Fruit fly (Drosophila melanogaster): ENCODE results near the gene Taf7.

The Taf7 gene

DNA sequence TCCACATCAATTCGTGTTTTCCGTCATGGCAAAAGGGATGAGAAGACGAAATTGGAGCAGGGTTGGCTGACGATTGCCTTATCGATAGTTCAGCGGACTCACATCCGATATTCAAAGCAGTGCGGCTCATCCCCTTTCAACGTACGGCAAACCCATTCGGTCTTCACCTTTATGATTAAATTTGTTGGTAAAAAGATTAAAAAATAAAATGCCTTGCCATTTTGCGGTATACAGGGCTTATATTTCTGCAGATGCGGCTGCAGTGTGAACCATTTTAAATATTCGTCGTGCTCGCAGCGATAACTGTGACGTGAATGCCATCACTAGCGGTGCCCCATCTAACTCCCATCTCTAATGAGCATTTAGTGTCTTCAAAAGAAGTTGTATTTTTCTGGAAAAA, at the start of gene Taf7, which contains the start of gene EMC1 (continued):
- TF ChIP-seq pb (GFP tag; optimal IDR thresholded peaks at IDR 0.05) (peak; percentile 35), CkIIα-i1 (GFP tag; IDR thresholded peaks at IDR 0.05) (no peak), sens (GFP tag) (no peak), CG5953 (GFP tag; IDR thresholded peaks at IDR 0.05) (no peak), Hsf (GFP tag; optimal IDR thresholded peaks at IDR 0.05) (peak; percentile 60), nom (GFP tag; optimal IDR thresholded peaks at IDR 0.05) (no peak), CG10431 (GFP tag; optimal IDR thresholded peaks at IDR 0.05) (no peak), kah (GFP tag; optimal IDR thresholded peaks at IDR 0.05) (no peak), Blimp-1 (GFP tag; optimal IDR thresholded peaks at IDR 0.05) (no peak), CG3847 (GFP tag; IDR thresholded peaks at IDR 0.05) (peak; percentile 39; the same call in 1 of the 2 replicates), CHES-1-like (GFP tag; optimal IDR thresholded peaks at IDR 0.05) (peak; percentile 75), Drgx (GFP tag; IDR thresholded peaks at IDR 0.05) (no peak), gem (tag; optimal IDR thresholded peaks at IDR 0.05) (no peak), CG4282 (GFP tag; optimal IDR thresholded peaks at IDR 0.05) (no peak), CG42726 (GFP tag; IDR thresholded peaks at IDR 0.05; ENCODE audit: partially characterized antibody) (peak; percentile 85), ab (GFP tag; optimal IDR thresholded peaks at IDR 0.05) (no peak), CG11247 (GFP tag; IDR thresholded peaks at IDR 0.05) (no peak), CG3726 (GFP tag; IDR thresholded peaks at IDR 0.05) (no peak), CoRest (tag; optimal IDR thresholded peaks at IDR 0.05) (peak; percentile 72), CG8359 (GFP tag; optimal IDR thresholded peaks at IDR 0.05; ENCODE audit: borderline replicate concordance) (no peak), CG12219 (GFP tag; optimal IDR thresholded peaks at IDR 0.05) (no peak), schlank (tag; optimal IDR thresholded peaks at IDR 0.05) (no peak), Xbp1 (GFP tag; optimal IDR thresholded peaks at IDR 0.05) (peak; percentile 56), Usf (GFP tag; optimal IDR thresholded peaks at IDR 0.05) (no peak), Tbp (GFP tag; optimal IDR thresholded peaks at IDR 0.05) (no peak), rib (GFP tag; IDR thresholded peaks at IDR 0.05) (no peak), sug (tag; optimal IDR thresholded peaks at IDR 0.05) (no peak), vfl (GFP tag; optimal IDR thresholded peaks at IDR 0.05) (peak; percentile 9), gcm (GFP tag; optimal IDR thresholded peaks at IDR 0.05) (no peak), Stat92E (GFP tag; optimal IDR thresholded peaks at IDR 0.05) (peak in 1 of 3 experiments; percentile 29), CG5180 (GFP tag; optimal IDR thresholded peaks at IDR 0.05) (no peak), Camta (GFP tag; optimal IDR thresholded peaks at IDR 0.05) (peak; percentile 19), Hand (GFP tag; optimal IDR thresholded peaks at IDR 0.05) (no peak), CG1832 (GFP tag; optimal IDR thresholded peaks at IDR 0.05) (no peak), ac (GFP tag; optimal IDR thresholded peaks at IDR 0.05) (no peak), gt (GFP tag; IDR thresholded peaks at IDR 0.05) (no peak), CG3995 (GFP tag; optimal IDR thresholded peaks at IDR 0.05) (peak; percentile 99), Jarid2 (GFP tag; optimal IDR thresholded peaks at IDR 0.05) (no peak), ase (GFP tag; IDR thresholded peaks at IDR 0.05) (no peak), CG34376 (GFP tag; optimal IDR thresholded peaks at IDR 0.05) (no peak), CG10979 (tag; optimal IDR thresholded peaks at IDR 0.05) (peak; percentile 31), CG15479 (GFP tag; optimal IDR thresholded peaks at IDR 0.05) (no peak), sisA (GFP tag; IDR thresholded peaks at IDR 0.05) (0 out of 2 replicates have a peak, but pooled peaks have one; percentile 20), chinmo (GFP tag; IDR thresholded peaks at IDR 0.05; ENCODE audit: partially characterized antibody) (peak; percentile 90; the same call in 3 of the 4 replicates), ewg (GFP tag; optimal IDR thresholded peaks at IDR 0.05) (no peak), Nf-YA (GFP tag; IDR thresholded peaks at IDR 0.05) (no peak), NC2β (GFP tag; optimal IDR thresholded peaks at IDR 0.05) (peak; percentile 8), CG9437 (GFP tag; optimal IDR thresholded peaks at IDR 0.05) (no peak), CG2889 (GFP tag; IDR thresholded peaks at IDR 0.05) (no peak), ATbp (GFP tag; optimal IDR thresholded peaks at IDR 0.05) (no peak), CG13624 (GFP tag; optimal IDR thresholded peaks at IDR 0.05) (peak; percentile 56)

All from whole organism, embryonic.